Worm (Caenorhabditis elegans): ENCODE measurements around the gene hil-4.

DNA sequence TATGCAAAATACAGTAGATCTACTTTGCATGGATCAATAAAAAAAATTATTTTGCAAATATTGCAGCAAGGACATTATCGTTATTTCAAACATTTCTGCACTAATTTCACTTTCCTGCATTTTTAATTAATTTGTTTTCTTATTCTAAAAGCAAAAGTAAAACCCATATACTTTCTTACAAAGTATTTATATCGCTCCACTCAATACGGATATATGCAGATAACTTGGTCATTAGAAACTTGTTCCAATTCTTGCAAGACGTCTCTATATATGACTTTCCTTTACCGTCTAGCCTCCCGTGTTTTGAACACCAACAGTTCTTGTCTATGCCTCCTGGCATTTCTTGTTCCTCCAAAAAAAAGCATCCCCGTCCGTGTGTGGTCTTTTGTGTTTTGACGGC lies 43.6 kb upstream of the hil-4 start, which contains the start of gene oac-24:
- TF ChIP-seq mdl-1 (tag; optimal IDR thresholded peaks at IDR 0.05) (no peak), nfya-1 (tag; optimal IDR thresholded peaks at IDR 0.05; ENCODE audit: insufficient read depth) (no peak), elt-3 (tag; optimal IDR thresholded peaks at IDR 0.05) (no peak), elt-2 (tag; optimal IDR thresholded peaks at IDR 0.05) (no peak), unc-62 (GFP tag; optimal IDR thresholded peaks at IDR 0.05) (no peak), nhr-237 (tag; optimal IDR thresholded peaks at IDR 0.05) (no peak), nhr-11 (tag; optimal IDR thresholded peaks at IDR 0.05) (no peak)

Data from whole organism, L3 larva.